Fruit fly (Drosophila melanogaster): ENCODE data around the gene CG10646.

Gene CG10646

DNA sequence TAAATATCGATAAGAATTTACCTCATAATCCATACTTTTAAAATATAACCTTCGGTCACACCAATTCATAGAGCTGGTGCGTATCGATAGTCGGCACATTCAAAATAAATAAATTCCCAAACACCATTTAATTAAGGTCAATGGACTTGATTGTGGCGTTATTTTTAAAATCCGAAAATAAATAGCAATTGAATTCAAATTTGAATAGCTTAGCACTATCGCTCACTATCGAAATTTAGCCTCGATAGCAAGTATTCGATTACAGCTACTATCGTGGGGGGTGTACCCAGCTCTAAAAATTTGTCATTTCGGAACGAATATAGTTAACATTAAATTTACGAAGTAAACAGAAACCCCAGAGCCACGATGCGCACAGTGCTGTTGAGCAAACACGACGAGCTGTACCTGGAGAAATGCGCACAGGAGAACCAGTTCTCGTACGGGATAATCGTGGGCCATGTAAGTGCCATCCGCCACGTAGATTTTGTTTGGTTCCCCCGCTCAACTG is 32.2 kb downstream of the CG10646 start, which contains the start of gene CG10616 (continued):
- no peak for TF ChIP-seq sens-2 (GFP tag; IDR thresholded peaks at IDR 0.05)
- TF ChIP-seq Fer1 (GFP tag; optimal IDR thresholded peaks at IDR 0.05): no peak
- TF ChIP-seq CG11085 (GFP tag; IDR thresholded peaks at IDR 0.05): no peak
- TF ChIP-seq tup (GFP tag; optimal IDR thresholded peaks at IDR 0.05): no peak
- TF ChIP-seq unpg (GFP tag; optimal IDR thresholded peaks at IDR 0.05): no peak
- TF ChIP-seq dimm (GFP tag; IDR thresholded peaks at IDR 0.05): no peak
- no peak for TF ChIP-seq so (GFP tag; IDR thresholded peaks at IDR 0.05)
- no peak for TF ChIP-seq CG34376 (GFP tag; optimal IDR thresholded peaks at IDR 0.05)
- TF ChIP-seq Eip74EF (GFP tag; optimal IDR thresholded peaks at IDR 0.05): no peak
- no peak for TF ChIP-seq danr (GFP tag; IDR thresholded peaks at IDR 0.05)
- no peak for TF ChIP-seq jing (GFP tag; optimal IDR thresholded peaks at IDR 0.05)
- no peak for TF ChIP-seq CG14014 (GFP tag; IDR thresholded peaks at IDR 0.05)
- no peak for TF ChIP-seq CG12299 (tag; optimal IDR thresholded peaks at IDR 0.05)
- no peak for TF ChIP-seq CG32767 (GFP tag; IDR thresholded peaks at IDR 0.05)
- TF ChIP-seq CG10462 (GFP tag; optimal IDR thresholded peaks at IDR 0.05): no peak
- TF ChIP-seq Nf-YB (GFP tag; optimal IDR thresholded peaks at IDR 0.05): no peak
- no peak for TF ChIP-seq CG10366 (GFP tag; IDR thresholded peaks at IDR 0.05)
- no peak for TF ChIP-seq ara (GFP tag; IDR thresholded peaks at IDR 0.05)
- TF ChIP-seq sna (GFP tag; IDR thresholded peaks at IDR 0.05; ENCODE audit: partially characterized antibody): peak; percentile 98
- no peak for TF ChIP-seq jumu (GFP tag; optimal IDR thresholded peaks at IDR 0.05)
- TF ChIP-seq ase (GFP tag; IDR thresholded peaks at IDR 0.05): no peak
- TF ChIP-seq NfI (GFP tag; optimal IDR thresholded peaks at IDR 0.05): no peak
- no peak for TF ChIP-seq az2 (GFP tag; optimal IDR thresholded peaks at IDR 0.05)
- TF ChIP-seq NK7.1 (GFP tag; optimal IDR thresholded peaks at IDR 0.05): no peak
- TF ChIP-seq yki (optimal IDR thresholded peaks at IDR 0.05): no peak
- TF ChIP-seq Atf3 (GFP tag; optimal IDR thresholded peaks at IDR 0.05): no peak
- no peak for TF ChIP-seq Tbp (GFP tag; optimal IDR thresholded peaks at IDR 0.05)
- no peak for TF ChIP-seq CG8765 (GFP tag; IDR thresholded peaks at IDR 0.05)
- TF ChIP-seq CG9727 (GFP tag; optimal IDR thresholded peaks at IDR 0.05): no peak
- TF ChIP-seq lov (optimal IDR thresholded peaks at IDR 0.05): no peak
- TF ChIP-seq lov (GFP tag; IDR thresholded peaks at IDR 0.05): no peak
- TF ChIP-seq CG17612 (GFP tag; IDR thresholded peaks at IDR 0.05): no peak
- TF ChIP-seq HmgD (GFP tag; optimal IDR thresholded peaks at IDR 0.05): no peak
- TF ChIP-seq Hey (tag; optimal IDR thresholded peaks at IDR 0.05): no peak
- TF ChIP-seq zen2 (GFP tag; IDR thresholded peaks at IDR 0.05; ENCODE audit: partially characterized antibody): peak; percentile 92
- no peak for TF ChIP-seq CG7745 (tag; optimal IDR thresholded peaks at IDR 0.05)
- no peak for TF ChIP-seq Poxn (GFP tag; IDR thresholded peaks at IDR 0.05)
- TF ChIP-seq croc (GFP tag; conservative IDR thresholded peaks at IDR 0.05): no peak
- TF ChIP-seq Dref (GFP tag; IDR thresholded peaks at IDR 0.05): peak; percentile 77
- no peak; the same call in 1 of the 2 replicates for TF ChIP-seq CG9932 (GFP tag; IDR thresholded peaks at IDR 0.05)
- no peak for TF ChIP-seq CG8944 (GFP tag; optimal IDR thresholded peaks at IDR 0.05)
- TF ChIP-seq CG12391 (tag; optimal IDR thresholded peaks at IDR 0.05): peak; percentile 31
- no peak for TF ChIP-seq CG11723 (GFP tag; optimal IDR thresholded peaks at IDR 0.05)
- no peak for TF ChIP-seq nmo (GFP tag; optimal IDR thresholded peaks at IDR 0.05)
- TF ChIP-seq CG9215 (GFP tag; IDR thresholded peaks at IDR 0.05): no peak
- no peak for TF ChIP-seq HLHmδ (GFP tag; optimal IDR thresholded peaks at IDR 0.05)
- no peak for TF ChIP-seq NFAT (GFP tag; IDR thresholded peaks at IDR 0.05)
- no peak for TF ChIP-seq pnt (GFP tag; optimal IDR thresholded peaks at IDR 0.05)
- TF ChIP-seq CG10147 (GFP tag; optimal IDR thresholded peaks at IDR 0.05): no peak
- TF ChIP-seq CG4730 (GFP tag; IDR thresholded peaks at IDR 0.05): no peak
- TF ChIP-seq Dip2 (GFP tag; IDR thresholded peaks at IDR 0.05): no peak
- no peak for TF ChIP-seq zfh1 (GFP tag; IDR thresholded peaks at IDR 0.05)
- TF ChIP-seq Antp (GFP tag; optimal IDR thresholded peaks at IDR 0.05): no peak
